Fruit fly (Drosophila melanogaster) S2 (cell line): Measurements from ENCODE around the gene Nhe3.

ENCODE experiments used
- CG8478 ChIP-seq: fragments of >200 bp; optimal IDR thresholded peaks from 2 replicates; lab custom pipeline; 2018
- CTCF ChIP-seq, 2 experiments: fragments of >200 bp; optimal IDR thresholded peaks; 2 replicates each; lab custom pipeline; 2018

DNA sequence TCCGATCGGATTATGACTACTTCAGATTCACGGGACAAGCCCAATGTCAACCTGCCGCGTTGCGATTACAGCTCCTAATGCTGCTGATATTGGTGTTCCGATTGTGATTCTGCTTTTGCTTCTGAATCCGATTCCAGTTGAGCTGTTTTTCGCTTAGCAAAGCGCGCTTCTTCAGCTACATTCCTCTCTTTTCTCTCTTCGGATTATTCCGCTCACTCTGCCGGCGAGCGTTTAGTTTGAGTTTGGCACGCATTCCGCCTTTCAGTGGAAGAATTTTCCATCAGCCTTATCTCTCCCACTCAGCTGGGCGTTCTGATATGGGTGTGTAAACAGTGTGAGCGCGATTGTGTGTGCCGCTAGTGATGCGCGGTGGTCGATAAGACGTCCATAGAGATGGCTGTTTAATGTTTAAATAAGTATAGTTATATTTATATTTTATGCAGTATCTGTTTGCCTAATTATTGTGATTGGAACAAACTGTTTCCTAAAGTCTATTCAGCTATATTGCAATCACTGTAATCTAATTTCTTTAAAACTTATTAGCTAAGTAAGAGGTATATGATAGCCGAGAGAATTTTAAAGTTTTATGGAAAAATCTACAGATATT is 16.3 kb downstream of the Nhe3 start, which contains the start of gene Galt:
- TF ChIP-seq CG8478 (no peak), CTCF (optimal IDR thresholded peaks at IDR 0.05; lab: Kevin White, UChicago) (no peak)
